Fruit fly (Drosophila melanogaster) whole organism, embryonic: ENCODE results near the gene CG32425.
A peak's percentile ranks its signal among the peaks of the same experiment; 100 is the strongest.

ENCODE experiments used
- CG10267 ChIP-seq: fragments of 200-800 bp; sonication (Bioruptor generic); optimal IDR thresholded peaks from 2 replicates; lab custom pipeline; 2018; ENCODE audit warnings: missing biosample characterization, mild to moderate bottlenecking, missing genetic modification characterization, moderate library complexity
- CG10654 ChIP-seq: fragments of 200-800 bp; sonication (Bioruptor generic); optimal IDR thresholded peaks from 2 replicates; lab custom pipeline; 2016; ENCODE audit warnings: missing biosample characterization, missing genetic modification characterization
- CG10959 ChIP-seq: fragments of 200-800 bp; sonication (Bioruptor generic); IDR thresholded peaks from 2 replicates; pipeline ENCODE4 v1.3.6; 2022; ENCODE audit warnings: missing biosample characterization, missing genetic modification characterization
- CG12104 ChIP-seq: fragments of 200-800 bp; sonication (Bioruptor generic); optimal IDR thresholded peaks from 3 replicates; lab custom pipeline; 2016; ENCODE audit warnings: missing biosample characterization, missing genetic modification characterization
- CG12219 ChIP-seq: fragments of 200-800 bp; sonication (Bioruptor generic); optimal IDR thresholded peaks from 3 replicates; lab custom pipeline; 2018; ENCODE audit warnings: missing biosample characterization, mild to moderate bottlenecking, missing genetic modification characterization
- CG12942 ChIP-seq: fragments of 200-800 bp; sonication (Bioruptor generic); optimal IDR thresholded peaks from 3 replicates; lab custom pipeline; 2016; ENCODE audit warnings: missing biosample characterization, missing genetic modification characterization
- CG15601 ChIP-seq: fragments of 200-800 bp; sonication (Bioruptor generic); optimal IDR thresholded peaks from 3 replicates; lab custom pipeline; 2019; ENCODE audit warnings: missing biosample characterization, mild to moderate bottlenecking, missing genetic modification characterization, moderate library complexity
- CG16863 ChIP-seq: fragments of 200-800 bp; sonication (Bioruptor generic); optimal IDR thresholded peaks from 3 replicates; lab custom pipeline; 2016; ENCODE audit warnings: missing biosample characterization, missing genetic modification characterization
- CG2129 ChIP-seq: fragments of 200-800 bp; sonication (Bioruptor generic); IDR thresholded peaks from 2 replicates; pipeline ENCODE4 v1.3.6; 2022; ENCODE audit warnings: missing biosample characterization, missing genetic modification characterization; ENCODE audit not compliant: partially characterized antibody
- CG2678 ChIP-seq: fragments of 200-800 bp; sonication (Bioruptor generic); optimal IDR thresholded peaks from 3 replicates; lab custom pipeline; 2019; ENCODE audit warnings: missing biosample characterization, mild to moderate bottlenecking, missing genetic modification characterization, moderate library complexity
- CG2712 ChIP-seq: fragments of 200-800 bp; optimal IDR thresholded peaks from 3 replicates; lab custom pipeline; 2019; ENCODE audit warnings: missing biosample characterization, mild to moderate bottlenecking, missing genetic modification characterization, moderate library complexity
- CG30431 ChIP-seq: fragments of 200-800 bp; sonication (Bioruptor generic); optimal IDR thresholded peaks from 2 replicates; lab custom pipeline; 2017; ENCODE audit warnings: missing biosample characterization, missing genetic modification characterization
- CG32767 ChIP-seq: fragments of 200-800 bp; sonication (Bioruptor generic); IDR thresholded peaks from 2 replicates; pipeline ENCODE4 v1.3.6; 2022; ENCODE audit warnings: missing biosample characterization, missing genetic modification characterization
- CG42726 ChIP-seq: fragments of 200-800 bp; sonication (Bioruptor generic); IDR thresholded peaks from 2 replicates; pipeline ENCODE4 v1.3.6; 2022; ENCODE audit warnings: missing biosample characterization, missing genetic modification characterization; ENCODE audit not compliant: partially characterized antibody
- CG4707 ChIP-seq: fragments of 200-800 bp; sonication (Bioruptor generic); optimal IDR thresholded peaks from 2 replicates; lab custom pipeline; 2018; ENCODE audit warnings: missing biosample characterization, mild to moderate bottlenecking, missing genetic modification characterization, moderate library complexity
- CG7357 ChIP-seq: fragments of 200-800 bp; sonication (Bioruptor generic); IDR thresholded peaks from 3 replicates; pipeline ENCODE4 v1.3.6; 2022; ENCODE audit warnings: missing biosample characterization, missing genetic modification characterization
- CG8359 ChIP-seq: fragments of 200-800 bp; sonication (Bioruptor generic); optimal IDR thresholded peaks from 2 replicates; lab custom pipeline; 2017; ENCODE audit warnings: missing biosample characterization, mild to moderate bottlenecking, missing genetic modification characterization, borderline replicate concordance
- CG8478 ChIP-seq: fragments of >200 bp; optimal IDR thresholded peaks from 2 replicates; lab custom pipeline; 2018
- CG8924 ChIP-seq: fragments of 200-800 bp; optimal IDR thresholded peaks from 3 replicates; lab custom pipeline; 2019; ENCODE audit warnings: missing biosample characterization, mild to moderate bottlenecking, missing genetic modification characterization, moderate library complexity
- CG8944 ChIP-seq: fragments of 200-800 bp; sonication (Bioruptor generic); optimal IDR thresholded peaks from 3 replicates; lab custom pipeline; 2016; ENCODE audit warnings: missing biosample characterization, missing genetic modification characterization
- Camta ChIP-seq: fragments of 200-800 bp; sonication (Bioruptor generic); optimal IDR thresholded peaks from 2 replicates; lab custom pipeline; 2016; ENCODE audit warnings: missing biosample characterization, missing genetic modification characterization
- Dek ChIP-seq: fragments of 200-800 bp; sonication (Bioruptor generic); optimal IDR thresholded peaks from 3 replicates; lab custom pipeline; 2019; ENCODE audit warnings: missing biosample characterization, mild to moderate bottlenecking, missing genetic modification characterization, moderate library complexity
- Dfd ChIP-seq, 2 experiments: fragments of >200 bp; optimal IDR thresholded peaks; 2 replicates each; lab custom pipeline; 2017; ENCODE audit warnings: missing biosample characterization in 2 of 2, missing genetic modification characterization in 2 of 2
- Dp ChIP-seq: fragments of 200-800 bp; sonication (Bioruptor generic); optimal IDR thresholded peaks from 2 replicates; lab custom pipeline; 2018; ENCODE audit warnings: missing biosample characterization, mild to moderate bottlenecking, missing genetic modification characterization, moderate library complexity
- E2f2 ChIP-seq: fragments of 200-800 bp; sonication (Bioruptor generic); IDR thresholded peaks from 2 replicates; pipeline ENCODE4 v1.3.6; 2022; ENCODE audit warnings: missing biosample characterization, missing genetic modification characterization
- Fer3 ChIP-seq: fragments of 200-800 bp; sonication (Bioruptor generic); optimal IDR thresholded peaks from 2 replicates; lab custom pipeline; 2018; ENCODE audit warnings: missing biosample characterization, mild to moderate bottlenecking, missing genetic modification characterization, moderate library complexity
- Hey ChIP-seq: fragments of 200-800 bp; sonication (Bioruptor generic); optimal IDR thresholded peaks from 3 replicates; lab custom pipeline; 2018; ENCODE audit warnings: missing biosample characterization, mild to moderate bottlenecking, missing genetic modification characterization
- Hmr ChIP-seq: fragments of 200-800 bp; sonication (Bioruptor generic); optimal IDR thresholded peaks from 3 replicates; lab custom pipeline; 2017; ENCODE audit warnings: mild to moderate bottlenecking, missing biosample characterization, missing genetic modification reagents, missing genetic modification characterization
- Hmx ChIP-seq: fragments of 200-800 bp; sonication (Bioruptor generic); optimal IDR thresholded peaks from 2 replicates; lab custom pipeline; 2016; ENCODE audit warnings: missing biosample characterization, missing genetic modification characterization
- Hr51 ChIP-seq, 2 experiments: fragments of 200-800 bp; sonication (Bioruptor generic); optimal IDR thresholded peaks; 2 replicates in 1 of 2; 3 replicates in 1 of 2; lab custom pipeline; 2016 to 2018; ENCODE audit warnings: missing biosample characterization in 2 of 2, missing genetic modification characterization in 2 of 2, mild to moderate bottlenecking in 1 of 2, moderate library complexity in 1 of 2
- PHDP ChIP-seq: fragments of 200-800 bp; sonication (Bioruptor generic); optimal IDR thresholded peaks from 3 replicates; lab custom pipeline; 2018; ENCODE audit warnings: missing biosample characterization, mild to moderate bottlenecking, missing genetic modification characterization, moderate library complexity
- Scr ChIP-seq: fragments of 200-800 bp; sonication (Bioruptor generic); IDR thresholded peaks from 2 replicates; pipeline ENCODE4 v1.3.6; 2022; ENCODE audit warnings: missing biosample characterization, missing genetic modification characterization; ENCODE audit not compliant: partially characterized antibody
- Six4 ChIP-seq: fragments of 200-800 bp; sonication (Bioruptor generic); optimal IDR thresholded peaks from 2 replicates; lab custom pipeline; 2016; ENCODE audit warnings: missing biosample characterization, missing genetic modification characterization
- bcd ChIP-seq: fragments of 200-800 bp; sonication (Bioruptor generic); optimal IDR thresholded peaks from 2 replicates; lab custom pipeline; 2017; ENCODE audit warnings: missing biosample characterization, mild to moderate bottlenecking, missing genetic modification characterization
- cato ChIP-seq: fragments of 200-800 bp; sonication (Bioruptor generic); optimal IDR thresholded peaks from 2 replicates; lab custom pipeline; 2016; ENCODE audit warnings: missing biosample characterization, missing genetic modification characterization, borderline replicate concordance
- crc ChIP-seq: fragments of 200-800 bp; sonication (Bioruptor generic); optimal IDR thresholded peaks from 2 replicates; lab custom pipeline; 2016; ENCODE audit warnings: missing biosample characterization, missing genetic modification characterization
- ewg ChIP-seq: fragments of 200-800 bp; sonication (Bioruptor generic); optimal IDR thresholded peaks from 3 replicates; lab custom pipeline; 2017; ENCODE audit warnings: mild to moderate bottlenecking, missing biosample characterization, missing genetic modification reagents, missing genetic modification characterization
- lab ChIP-seq: fragments of 200-800 bp; sonication (Bioruptor generic); optimal IDR thresholded peaks from 3 replicates; lab custom pipeline; 2017; ENCODE audit warnings: missing biosample characterization, missing genetic modification characterization, mild to moderate bottlenecking, moderate library complexity, missing genetic modification reagents
- mam ChIP-seq: fragments of 200-800 bp; sonication (Bioruptor generic); optimal IDR thresholded peaks from 3 replicates; lab custom pipeline; 2016; ENCODE audit warnings: missing biosample characterization, missing genetic modification characterization
- nerfin-1 ChIP-seq: fragments of 200-800 bp; sonication (Bioruptor generic); optimal IDR thresholded peaks from 3 replicates; lab custom pipeline; 2019; ENCODE audit warnings: missing biosample characterization, mild to moderate bottlenecking, missing genetic modification characterization, moderate library complexity
- pan ChIP-seq, 4 experiments: fragments of >200 bp in 3 of 4; fragments of 200-800 bp in 1 of 4; sonication (Bioruptor generic) in 1 of 4; optimal IDR thresholded peaks in 3 of 4; IDR thresholded peaks in 1 of 4; 2 replicates each; pipeline versions ENCODE4 v1.3.6 to Lab custom; 2017 to 2022; ENCODE audit warnings: missing biosample characterization in 2 of 4, missing genetic modification characterization in 2 of 4, mixed read lengths in 1 of 4
- peb ChIP-seq: fragments of 200-800 bp; sonication (Bioruptor generic); IDR thresholded peaks from 2 replicates; pipeline ENCODE4 v1.3.6; 2022; ENCODE audit warnings: missing biosample characterization, missing genetic modification characterization
- schlank ChIP-seq: fragments of 200-800 bp; sonication (Bioruptor generic); optimal IDR thresholded peaks from 2 replicates; lab custom pipeline; 2018; ENCODE audit warnings: missing biosample characterization, mild to moderate bottlenecking, missing genetic modification characterization
- sens-2 ChIP-seq: fragments of 200-800 bp; sonication (Bioruptor generic); IDR thresholded peaks from 2 replicates; pipeline ENCODE4 v1.3.6; 2022; ENCODE audit warnings: missing biosample characterization, missing genetic modification characterization
- tll ChIP-seq, 2 experiments: fragments of 200-800 bp in 1 of 2; fragments of >200 bp in 1 of 2; sonication (Bioruptor generic) in 1 of 2; optimal IDR thresholded peaks; 2 replicates each; lab custom pipeline; 2017 to 2019; ENCODE audit warnings: missing biosample characterization in 2 of 2, missing genetic modification characterization in 2 of 2, mild to moderate bottlenecking in 1 of 2, moderate library complexity in 1 of 2
- trem ChIP-seq: fragments of 200-800 bp; optimal IDR thresholded peaks from 3 replicates; lab custom pipeline; 2019; ENCODE audit warnings: missing biosample characterization, mild to moderate bottlenecking, missing genetic modification characterization, moderate library complexity
- trh ChIP-seq: fragments of 200-800 bp; sonication (Bioruptor generic); optimal IDR thresholded peaks from 2 replicates; lab custom pipeline; 2016; ENCODE audit warnings: missing biosample characterization, missing genetic modification characterization
- tx ChIP-seq: fragments of 200-800 bp; sonication (Bioruptor generic); optimal IDR thresholded peaks from 2 replicates; lab custom pipeline; 2016; ENCODE audit warnings: missing biosample characterization, missing genetic modification characterization
- unpg ChIP-seq: fragments of 200-800 bp; sonication (Bioruptor generic); optimal IDR thresholded peaks from 3 replicates; lab custom pipeline; 2018; ENCODE audit warnings: missing biosample characterization, mild to moderate bottlenecking, missing genetic modification characterization, moderate library complexity
- vfl ChIP-seq: fragments of 200-800 bp; sonication (Bioruptor generic); optimal IDR thresholded peaks from 2 replicates; lab custom pipeline; 2016; ENCODE audit warnings: missing biosample characterization, missing genetic modification characterization

CG32425 gene

DNA sequence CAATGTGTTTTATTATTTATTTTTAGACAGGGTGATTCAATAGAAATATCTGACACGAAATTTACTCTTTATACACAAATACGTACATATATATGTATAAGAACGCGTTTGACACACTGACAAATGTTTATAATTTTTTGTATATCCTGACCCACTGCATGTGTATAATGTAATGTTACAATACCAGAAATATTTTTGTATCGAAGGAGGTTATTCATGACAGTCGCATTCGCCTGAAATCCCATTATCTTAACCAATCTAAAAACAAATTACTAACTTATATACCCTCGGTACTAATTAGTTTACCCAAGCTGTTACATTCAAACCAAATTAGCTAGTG lies 2.9 kb upstream of the CG32425 start (continued):
- TF ChIP-seq CG15601 (tag; lab: Kevin White, UChicago) = no peak
- peak; percentile 24 for TF ChIP-seq Fer3 (tag; lab: Kevin White, UChicago)
- TF ChIP-seq tx (GFP tag; lab: Kevin White, UChicago) = no peak
- no peak for TF ChIP-seq tll (GFP tag; optimal IDR thresholded peaks at IDR 0.05; lab: Kevin White, UChicago)
- no peak for TF ChIP-seq CG8478
- TF ChIP-seq CG4707 = no peak
- no peak for TF ChIP-seq ewg (GFP tag; lab: Kevin White, UChicago)
- peak; percentile 69 for TF ChIP-seq CG10267 (tag; lab: Kevin White, UChicago)
- no peak for TF ChIP-seq CG16863
- TF ChIP-seq Scr = no peak
- TF ChIP-seq CG10654 (GFP tag; lab: Kevin White, UChicago) = no peak
- no peak for TF ChIP-seq sens-2 (GFP tag; lab: Robert Waterston, UW)
- TF ChIP-seq CG8359 (GFP tag; lab: Kevin White, UChicago) = no peak
- TF ChIP-seq unpg = no peak
- no peak for TF ChIP-seq CG42726 (GFP tag; lab: Robert Waterston, UW)
- TF ChIP-seq CG2129 (GFP tag; lab: Robert Waterston, UW) = no peak
- TF ChIP-seq Six4 (GFP tag; lab: Kevin White, UChicago) = no peak
- peak; percentile 11 for TF ChIP-seq crc (GFP tag; lab: Kevin White, UChicago)
- no peak for TF ChIP-seq schlank (tag; lab: Kevin White, UChicago)
- no peak for TF ChIP-seq CG12219 (GFP tag; lab: Kevin White, UChicago)
- TF ChIP-seq CG12104 (GFP tag; lab: Kevin White, UChicago) = no peak
- no peak for TF ChIP-seq CG7357 (GFP tag; lab: Robert Waterston, UW)
- no peak for TF ChIP-seq peb (GFP tag; lab: Robert Waterston, UW)
- TF ChIP-seq CG2678 (tag; lab: Kevin White, UChicago) = peak; percentile 63
- peak in 1 of 2 experiments; percentile 36 for TF ChIP-seq Hr51 (GFP tag; optimal IDR thresholded peaks at IDR 0.05; lab: Kevin White, UChicago)
- TF ChIP-seq mam (GFP tag; lab: Kevin White, UChicago) = no peak
- no peak for TF ChIP-seq vfl (GFP tag; lab: Kevin White, UChicago)
- TF ChIP-seq Dek = peak; percentile 30
- no peak for TF ChIP-seq cato (GFP tag; lab: Kevin White, UChicago)
- no peak for TF ChIP-seq nerfin-1 (tag; lab: Kevin White, UChicago)
- TF ChIP-seq Dfd (GFP tag; optimal IDR thresholded peaks at IDR 0.05; lab: Kevin White, UChicago) = no peak
- TF ChIP-seq CG12942 (GFP tag; lab: Kevin White, UChicago) = no peak
- TF ChIP-seq CG8944 = no peak
- no peak for TF ChIP-seq E2f2
- no peak for TF ChIP-seq Hmr (GFP tag; lab: Kevin White, UChicago)
- TF ChIP-seq PHDP = peak; percentile 48
- TF ChIP-seq Hey (tag; lab: Kevin White, UChicago) = no peak
- TF ChIP-seq bcd (GFP tag; lab: Kevin White, UChicago) = peak; percentile 38
- TF ChIP-seq CG32767 (GFP tag; lab: Robert Waterston, UW) = no peak
- TF ChIP-seq CG8924 = peak; percentile 30
- TF ChIP-seq pan (optimal IDR thresholded peaks at IDR 0.05; lab: Kevin White, UChicago) = no peak
- no peak for TF ChIP-seq pan (GFP tag; optimal IDR thresholded peaks at IDR 0.05 in 1 of 2, IDR thresholded peaks at IDR 0.05 in 1 of 2)
- peak; percentile 64 for TF ChIP-seq lab
- TF ChIP-seq Camta (GFP tag; lab: Kevin White, UChicago) = peak; percentile 22
- TF ChIP-seq CG2712 (tag; lab: Kevin White, UChicago) = peak; percentile 32
- TF ChIP-seq CG10959 (GFP tag; lab: Robert Waterston, UW) = no peak
- no peak for TF ChIP-seq trh (GFP tag; lab: Kevin White, UChicago)
- no peak for TF ChIP-seq Dp (GFP tag; lab: Kevin White, UChicago)
- TF ChIP-seq CG30431 (GFP tag; lab: Kevin White, UChicago) = no peak
- TF ChIP-seq trem (tag; lab: Kevin White, UChicago) = peak; percentile 6
- TF ChIP-seq Hmx (GFP tag; lab: Kevin White, UChicago) = no peak
